Worm (Caenorhabditis elegans) whole organism, midembryonic: ENCODE data around the gene D1086.8.

Experiments
- T22C8.4 ChIP-seq: fragments of 200-800 bp; sonication (Bioruptor generic); IDR thresholded peaks from 2 replicates; pipeline ENCODE4 v1.3.6; 2022; ENCODE audit warnings: missing genetic modification characterization, missing compliant biosample characterization
- cog-1 ChIP-seq: sonication (generic microtip); optimal IDR thresholded peaks from 2 replicates; lab custom pipeline; 2016; ENCODE audit warnings: missing genetic modification characterization, missing compliant biosample characterization
- flt-1 ChIP-seq: fragments of 200-800 bp; sonication (Bioruptor generic); IDR thresholded peaks from 2 replicates; pipeline ENCODE4 v1.3.6; 2022; ENCODE audit warnings: missing genetic modification characterization, missing compliant biosample characterization
- klf-2 ChIP-seq: fragments of 200-800 bp; sonication (Bioruptor generic); conservative IDR thresholded peaks from 2 replicates; pipeline ENCODE4 v1.3.6; 2022; ENCODE audit warnings: missing genetic modification reagents, missing genetic modification characterization, missing compliant biosample characterization
- med-1 ChIP-seq: sonication (generic microtip); optimal IDR thresholded peaks from 2 replicates; lab custom pipeline; 2017; ENCODE audit warnings: missing genetic modification characterization, mild to moderate bottlenecking, missing compliant biosample characterization, antibody characterized with exemption, missing genetic modification reagents; ENCODE audit not compliant: insufficient read depth
- ref-1 ChIP-seq: fragments of 200-800 bp; sonication (Bioruptor generic); conservative IDR thresholded peaks from 2 replicates; pipeline ENCODE4 v1.3.6; 2022; ENCODE audit warnings: missing genetic modification reagents, missing genetic modification characterization, missing compliant biosample characterization
- tab-1 ChIP-seq: fragments of 200-800 bp; sonication (Bioruptor generic); IDR thresholded peaks from 2 replicates; pipeline ENCODE4 v1.3.6; 2022; ENCODE audit warnings: missing genetic modification characterization, missing compliant biosample characterization
- ztf-23 ChIP-seq: fragments of 200-800 bp; sonication (Bioruptor generic); IDR thresholded peaks from 2 replicates; pipeline ENCODE4 v1.3.6; 2022; ENCODE audit warnings: missing genetic modification reagents, missing genetic modification characterization, missing compliant biosample characterization
- ztf-29 ChIP-seq: fragments of 200-800 bp; sonication (Bioruptor generic); IDR thresholded peaks from 2 replicates; pipeline ENCODE4 v1.3.6; 2022; ENCODE audit warnings: missing genetic modification reagents, missing genetic modification characterization, missing compliant biosample characterization

The D1086.8 gene

DNA sequence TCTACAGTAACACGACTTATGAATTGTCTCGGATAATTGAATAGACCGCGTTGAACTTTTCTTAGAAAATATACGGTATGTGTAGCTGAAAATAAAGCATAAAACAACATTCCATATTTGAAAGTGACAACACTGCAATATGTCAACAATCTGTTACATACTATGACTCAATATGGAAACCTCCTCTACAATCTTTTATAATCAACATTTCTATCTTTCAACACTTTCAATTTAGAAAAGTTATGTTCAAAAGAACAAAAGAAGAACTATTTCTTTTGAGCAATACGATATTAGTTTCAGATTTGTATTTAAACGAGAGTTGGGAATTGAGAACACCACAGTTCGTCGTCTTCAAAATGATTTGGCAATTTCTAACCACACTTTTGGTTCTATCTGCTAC, 11.5 kb upstream of the D1086.8 start, which contains the start of gene D1086.10:
Gene D1086.10 (plus strand): TSS at position 301 of the 400 bp plus-strand sequence.
- no peak for TF ChIP-seq ztf-29
- no peak for TF ChIP-seq T22C8.4 (GFP tag; lab: Robert Waterston, UW)
- TF ChIP-seq cog-1 (tag; lab: Kevin White, UChicago), result no peak
- TF ChIP-seq med-1, result no peak
- no peak for TF ChIP-seq ref-1 (GFP tag; lab: Robert Waterston, UW)
- no peak for TF ChIP-seq ztf-23 (GFP tag; lab: Robert Waterston, UW)
- no peak for TF ChIP-seq flt-1
- TF ChIP-seq klf-2, result no peak
- no peak for TF ChIP-seq tab-1 (GFP tag; lab: Robert Waterston, UW)

- TF ChIP-seq klf-2 (no peak), T22C8.4 (GFP tag; lab: Robert Waterston, UW) (no peak)
Measured at ce11 chrV:14083970-14084369, 9.9 kb upstream of the D1086.8 start, which contains the start of gene D1086.7. Gene D1086.7 (plus strand): TSS chrV:14084270.

DNA sequence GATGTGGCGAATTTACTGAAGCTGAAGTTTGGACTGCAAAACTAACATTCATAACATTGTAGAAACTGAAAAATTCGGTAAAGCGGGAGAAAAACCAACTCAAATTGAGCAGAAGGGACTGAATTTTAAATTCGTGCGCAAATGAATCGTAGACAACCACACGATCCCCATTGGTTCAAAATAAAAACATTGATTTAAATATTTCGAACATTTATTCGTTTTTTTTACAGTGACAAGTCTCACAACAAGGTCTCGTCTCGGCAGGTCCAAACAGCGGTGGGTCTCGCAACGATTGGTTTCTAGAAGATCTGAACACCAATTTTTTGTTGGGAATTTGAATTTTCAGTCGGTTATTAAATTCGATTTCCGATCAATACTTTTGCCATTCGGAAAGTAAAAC, 8.3 kb upstream of the D1086.8 start, which contains the start of gene D1086.18:
Gene D1086.18 (plus strand): TSS at position 301 of the 400 bp plus-strand sequence.
- no peak for TF ChIP-seq med-1
- no peak for TF ChIP-seq T22C8.4 (GFP tag; lab: Robert Waterston, UW)
- no peak for TF ChIP-seq ztf-29
- TF ChIP-seq flt-1, result no peak
- TF ChIP-seq cog-1 (tag; lab: Kevin White, UChicago), result no peak

DNA sequence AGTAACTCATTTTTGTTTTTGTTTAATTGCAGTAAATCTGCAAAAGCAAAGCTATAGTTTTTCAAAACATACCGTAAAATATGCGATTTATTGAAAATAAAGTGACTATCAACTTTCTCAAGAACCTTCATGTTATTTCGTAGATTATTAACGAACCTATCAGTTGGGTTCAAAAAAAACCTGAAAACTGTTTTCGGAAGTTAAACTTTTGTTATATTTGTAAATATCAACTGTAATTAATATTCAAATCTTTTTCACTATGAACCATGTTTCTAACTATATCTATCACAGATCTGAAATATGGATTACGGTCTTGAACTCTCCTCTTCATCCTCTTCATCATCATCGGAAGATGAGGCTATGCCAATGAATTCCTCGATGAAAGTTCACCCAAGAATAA, 5.9 kb upstream of the D1086.8 start, which contains the start of gene D1086.19:
Gene D1086.19 (plus strand): TSS at position 301 of the 400 bp plus-strand sequence.
- TF ChIP-seq flt-1 (no peak), ztf-29 (no peak), T22C8.4 (GFP tag; lab: Robert Waterston, UW) (no peak), tab-1 (GFP tag; lab: Robert Waterston, UW) (no peak), klf-2 (no peak), ztf-23 (GFP tag; lab: Robert Waterston, UW) (no peak), cog-1 (tag; lab: Kevin White, UChicago) (no peak), ref-1 (GFP tag; lab: Robert Waterston, UW) (no peak), med-1 (no peak)

- TF ChIP-seq ref-1 (GFP tag; lab: Robert Waterston, UW) (no peak), tab-1 (GFP tag; lab: Robert Waterston, UW) (no peak), ztf-23 (GFP tag; lab: Robert Waterston, UW) (no peak)
Measured at ce11 chrV:14090309-14090967, 3.5 kb upstream of the D1086.8 start, which contains the start of the genes D1086.5 and him-5. Gene D1086.5 (minus strand): TSS chrV:14090359. Gene him-5 (plus strand): TSS chrV:14090426.

DNA sequence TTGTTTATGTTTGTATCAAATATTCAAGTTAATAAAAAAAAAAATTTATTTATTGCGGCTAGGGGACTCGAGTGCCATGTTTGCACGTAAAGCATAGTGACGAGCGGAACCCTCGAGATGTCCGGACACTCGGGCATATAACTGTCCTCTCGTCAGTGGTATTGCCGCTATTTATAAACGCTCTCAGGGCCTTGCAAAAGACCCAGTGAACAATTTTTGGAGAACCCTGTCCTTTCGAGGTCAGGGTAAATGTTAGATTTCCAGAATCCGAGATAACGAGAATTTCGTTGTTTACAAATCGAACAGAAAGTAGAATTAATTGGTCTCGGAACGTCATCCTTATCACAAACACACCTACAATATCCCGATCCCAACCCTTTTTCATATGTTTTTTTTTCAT, 1.5 kb upstream of the D1086.8 start, which contains the start of gene D1086.3:
Gene D1086.3 (plus strand): TSS at position 390 of the 400 bp plus-strand sequence.
- TF ChIP-seq flt-1, result no peak
- no peak for TF ChIP-seq cog-1 (tag; lab: Kevin White, UChicago)
- no peak for TF ChIP-seq ztf-29
- TF ChIP-seq ref-1 (GFP tag; lab: Robert Waterston, UW), result no peak
- TF ChIP-seq T22C8.4 (GFP tag; lab: Robert Waterston, UW), result no peak
- TF ChIP-seq tab-1 (GFP tag; lab: Robert Waterston, UW), result no peak
- TF ChIP-seq med-1, result no peak
- no peak for TF ChIP-seq ztf-23 (GFP tag; lab: Robert Waterston, UW)
- TF ChIP-seq klf-2, result no peak

DNA sequence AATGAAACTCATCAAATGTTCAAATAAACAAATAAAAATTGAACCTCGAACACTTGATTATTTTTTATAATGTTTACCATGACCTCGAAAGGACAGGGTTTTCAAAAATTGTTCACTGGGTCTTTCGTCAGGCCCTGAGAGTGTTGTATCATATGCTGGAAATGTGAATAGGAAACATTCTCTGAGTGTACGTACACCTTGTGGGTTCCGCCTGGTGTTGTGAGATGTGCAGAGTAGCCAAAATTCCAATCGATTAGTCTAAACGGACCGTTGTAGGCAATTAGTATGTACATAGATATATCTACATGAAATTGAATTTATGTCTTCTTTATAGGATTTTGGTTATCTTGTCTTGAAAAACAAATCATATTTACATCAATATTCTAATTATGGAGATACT, 641 bp downstream of the D1086.8 start:
- TF ChIP-seq ztf-23 (GFP tag; lab: Robert Waterston, UW) (no peak), ref-1 (GFP tag; lab: Robert Waterston, UW) (no peak), ztf-29 (no peak), T22C8.4 (GFP tag; lab: Robert Waterston, UW) (no peak), cog-1 (tag; lab: Kevin White, UChicago) (no peak), tab-1 (GFP tag; lab: Robert Waterston, UW) (no peak), klf-2 (no peak), flt-1 (no peak), med-1 (no peak)

ce11 chrV:14094953-14095352, 1.0 kb downstream of the D1086.8 start:
- TF ChIP-seq T22C8.4 (GFP tag; lab: Robert Waterston, UW), result no peak
- no peak for TF ChIP-seq flt-1
- no peak for TF ChIP-seq med-1
- no peak for TF ChIP-seq cog-1 (tag; lab: Kevin White, UChicago)

DNA sequence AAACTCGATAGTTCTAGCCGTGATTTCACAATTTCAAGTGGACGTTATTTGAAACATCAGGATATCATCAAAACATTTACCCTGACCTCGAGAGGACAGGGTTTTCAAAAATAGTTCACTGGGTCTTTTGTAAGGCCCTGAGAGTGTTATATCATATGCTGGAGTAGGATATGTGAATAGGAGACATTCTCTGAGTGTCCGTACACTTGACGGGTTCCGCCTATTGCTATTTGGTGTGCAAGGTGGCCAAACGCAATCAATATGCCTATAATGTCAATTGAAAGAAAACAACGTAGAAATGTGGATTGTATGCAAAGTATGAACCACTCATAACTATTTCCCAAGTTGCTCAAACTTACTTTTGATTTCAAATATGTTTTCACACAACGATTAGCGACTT, 3.5 kb downstream of the D1086.8 start:
- no peak for TF ChIP-seq med-1
- TF ChIP-seq ztf-23 (GFP tag; lab: Robert Waterston, UW), result no peak
- no peak for TF ChIP-seq tab-1 (GFP tag; lab: Robert Waterston, UW)
- no peak for TF ChIP-seq flt-1
- no peak for TF ChIP-seq T22C8.4 (GFP tag; lab: Robert Waterston, UW)
- no peak for TF ChIP-seq klf-2
- TF ChIP-seq ref-1 (GFP tag; lab: Robert Waterston, UW), result no peak
- TF ChIP-seq ztf-29, result no peak
- no peak for TF ChIP-seq cog-1 (tag; lab: Kevin White, UChicago)

DNA sequence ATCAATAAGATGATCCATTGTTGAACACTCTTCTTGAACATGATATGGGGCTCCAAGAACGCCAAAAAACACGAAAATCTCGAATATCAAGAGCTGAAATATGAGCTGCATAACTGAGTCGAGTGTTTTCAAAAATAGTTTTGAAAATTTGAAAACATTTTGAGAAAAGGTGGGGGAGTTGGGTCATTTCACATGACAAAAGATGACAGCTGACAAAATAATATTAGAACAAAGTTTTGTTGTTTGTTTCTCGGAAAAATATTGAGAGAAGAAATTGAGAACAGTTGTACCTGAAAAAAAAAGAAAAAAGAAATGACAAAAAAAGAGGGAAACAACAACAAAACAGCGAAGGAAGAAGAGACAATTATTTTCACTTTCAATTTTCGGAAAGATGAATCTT, 4.6 kb downstream of the D1086.8 start, which contains the start of the genes D1086.2 and D1086.1:
Gene D1086.2 (minus strand): TSS at position 150 of the 400 bp plus-strand sequence.
Gene D1086.1 (plus strand): TSS at position 340 of the 400 bp plus-strand sequence.
- TF ChIP-seq cog-1 (tag; lab: Kevin White, UChicago) (no peak), T22C8.4 (GFP tag; lab: Robert Waterston, UW) (no peak), ztf-29 (no peak), flt-1 (no peak), tab-1 (GFP tag; lab: Robert Waterston, UW) (no peak), ref-1 (GFP tag; lab: Robert Waterston, UW) (no peak), klf-2 (no peak), ztf-23 (GFP tag; lab: Robert Waterston, UW) (no peak), med-1 (no peak)
